Worm (Caenorhabditis elegans) whole organism, L4 larva: ENCODE measurements around the gene nas-11.
A peak's percentile ranks its signal among the peaks of the same experiment; 100 is the strongest.

ENCODE experiments used
- F44E2.7 ChIP-seq: fragments of 200-800 bp; sonication (Bioruptor generic); IDR thresholded peaks from 2 replicates; pipeline ENCODE4 v2.1.2; 2022; ENCODE audit warnings: missing genetic modification characterization, missing compliant biosample characterization
- F49E8.2 ChIP-seq: sonication (generic microtip); optimal IDR thresholded peaks from 2 replicates; lab custom pipeline; 2016; ENCODE audit warnings: missing compliant biosample characterization, mild to moderate bottlenecking, missing genetic modification characterization, borderline replicate concordance
- T20F7.1 ChIP-seq: fragments of 200-800 bp; sonication (Bioruptor generic); optimal IDR thresholded peaks from 2 replicates; lab custom pipeline; 2018; ENCODE audit warnings: mild to moderate bottlenecking, missing genetic modification characterization, missing compliant biosample characterization
- T26A8.4 ChIP-seq: fragments of 200-800 bp; sonication (Bioruptor generic); IDR thresholded peaks from 2 replicates; pipeline ENCODE4 v1.3.6; 2022; ENCODE audit warnings: missing genetic modification characterization, missing compliant biosample characterization
- Y105C5A.15 ChIP-seq: fragments of 200-800 bp; sonication (Bioruptor generic); IDR thresholded peaks from 2 replicates; pipeline ENCODE4 v1.3.6; 2022; ENCODE audit warnings: missing genetic modification characterization, missing compliant biosample characterization
- aly-2 ChIP-seq: sonication (generic microtip); optimal IDR thresholded peaks from 2 replicates; lab custom pipeline; 2018; ENCODE audit warnings: missing biosample characterization, missing genetic modification characterization
- ama-1 ChIP-seq: fragments of 150-350 bp; optimal IDR thresholded peaks from 2 replicates; lab custom pipeline; 2014; ENCODE audit warnings: inconsistent platforms, mixed read lengths
- arid-1 ChIP-seq: fragments of 200-800 bp; sonication (Bioruptor generic); conservative IDR thresholded peaks from 2 replicates; pipeline ENCODE4 v1.3.6; 2022; ENCODE audit warnings: missing genetic modification reagents, missing genetic modification characterization, missing compliant biosample characterization
- attf-4 ChIP-seq: sonication (generic microtip); optimal IDR thresholded peaks from 3 replicates; lab custom pipeline; 2017; ENCODE audit warnings: missing biosample characterization, missing genetic modification characterization
- ceh-20 ChIP-seq: fragments of 200-800 bp; sonication (Bioruptor generic); IDR thresholded peaks from 2 replicates; pipeline ENCODE4 v1.3.6; 2022; ENCODE audit warnings: missing genetic modification reagents, missing genetic modification characterization, missing compliant biosample characterization
- ceh-62 ChIP-seq: sonication (generic microtip); optimal IDR thresholded peaks from 2 replicates; lab custom pipeline; 2017; ENCODE audit warnings: missing biosample characterization, missing genetic modification characterization
- ceh-82 ChIP-seq: sonication (generic microtip); optimal IDR thresholded peaks from 2 replicates; lab custom pipeline; 2017; ENCODE audit warnings: missing biosample characterization, missing genetic modification characterization
- ces-1 ChIP-seq: fragments of 150-350 bp; sonication (generic microtip); optimal IDR thresholded peaks from 4 replicates; lab custom pipeline; 2014; ENCODE audit warnings: missing biosample characterization, missing genetic modification reagents, missing genetic modification characterization
- ctbp-1 ChIP-seq: fragments of 200-800 bp; sonication (Bioruptor generic); IDR thresholded peaks from 2 replicates; pipeline ENCODE4 v1.3.6; 2022; ENCODE audit warnings: missing genetic modification reagents, missing genetic modification characterization, missing compliant biosample characterization
- daf-16 ChIP-seq, 3 experiments: sonication (generic microtip); optimal IDR thresholded peaks; 2 replicates each; lab custom pipeline; 2016 to 2017; ENCODE audit warnings: missing genetic modification characterization in 3 of 3, missing genetic modification reagents in 3 of 3, mild to moderate bottlenecking in 2 of 3, missing compliant biosample characterization in 2 of 3, missing biosample characterization in 1 of 3, moderate library complexity in 1 of 3
- daf-8 ChIP-seq: fragments of 200-800 bp; sonication (Bioruptor generic); IDR thresholded peaks from 2 replicates; pipeline ENCODE4 v1.3.6; 2022; ENCODE audit warnings: missing genetic modification characterization, missing compliant biosample characterization
- dve-1 ChIP-seq: sonication (generic microtip); optimal IDR thresholded peaks from 2 replicates; lab custom pipeline; 2017; ENCODE audit warnings: antibody characterized with exemption, mild to moderate bottlenecking, missing genetic modification characterization, missing compliant biosample characterization; ENCODE audit not compliant: insufficient read depth
- egl-43 ChIP-seq: fragments of 200-800 bp; sonication (Bioruptor generic); IDR thresholded peaks from 2 replicates; pipeline ENCODE4 v1.3.6; 2022; ENCODE audit warnings: missing genetic modification reagents, missing genetic modification characterization, missing compliant biosample characterization
- fkh-10 ChIP-seq: fragments of 150-350 bp; optimal IDR thresholded peaks from 2 replicates; lab custom pipeline; 2014; ENCODE audit warnings: missing biosample characterization, missing genetic modification reagents, missing genetic modification characterization
- fos-1 ChIP-seq: fragments of 150-350 bp; optimal IDR thresholded peaks from 2 replicates; lab custom pipeline; 2014; ENCODE audit warnings: missing biosample characterization, missing genetic modification characterization
- hif-1 ChIP-seq, 2 experiments: sonication (generic microtip); optimal IDR thresholded peaks; 2 replicates each; lab custom pipeline; 2016 to 2017; ENCODE audit warnings: missing compliant biosample characterization in 2 of 2, missing genetic modification characterization in 2 of 2, missing genetic modification reagents in 2 of 2, missing genotype in 2 of 2, mild to moderate bottlenecking in 1 of 2
- hlh-11 ChIP-seq: fragments of 200-800 bp; sonication (Bioruptor generic); optimal IDR thresholded peaks from 2 replicates; lab custom pipeline; 2018; ENCODE audit warnings: mild to moderate bottlenecking, missing genetic modification characterization, missing compliant biosample characterization
- hlh-30 ChIP-seq: sonication (generic microtip); optimal IDR thresholded peaks from 2 replicates; lab custom pipeline; 2017; ENCODE audit warnings: antibody characterized with exemption, mild to moderate bottlenecking, missing genetic modification characterization, missing compliant biosample characterization; ENCODE audit not compliant: insufficient read depth
- hmg-1.1 ChIP-seq: fragments of 200-800 bp; sonication (Bioruptor generic); IDR thresholded peaks from 2 replicates; pipeline ENCODE4 v1.3.6; 2022; ENCODE audit warnings: missing genetic modification reagents, missing genetic modification characterization, missing compliant biosample characterization
- jun-1 ChIP-seq: fragments of 150-350 bp; optimal IDR thresholded peaks from 2 replicates; lab custom pipeline; 2014; ENCODE audit warnings: missing biosample characterization, missing genetic modification reagents, missing genetic modification characterization
- lim-7 ChIP-seq: fragments of 200-800 bp; sonication (Bioruptor generic); IDR thresholded peaks from 2 replicates; pipeline ENCODE4 v1.3.6; 2022; ENCODE audit warnings: missing genetic modification characterization, missing compliant biosample characterization
- madf-5 ChIP-seq, 2 experiments: fragments of 200-800 bp; sonication (Bioruptor generic); IDR thresholded peaks; 2 replicates each; pipeline ENCODE4 v1.3.6; 2022; ENCODE audit warnings: missing compliant biosample characterization in 2 of 2, missing genetic modification characterization in 2 of 2
- mdl-1 ChIP-seq, 2 experiments: fragments of 150-350 bp in 1 of 2; sonication (generic microtip) in 1 of 2; optimal IDR thresholded peaks; 2 replicates each; lab custom pipeline; 2014 to 2017; ENCODE audit warnings: missing biosample characterization in 2 of 2, missing genetic modification characterization in 2 of 2
- mdt-29 ChIP-seq: fragments of 200-800 bp; sonication (Bioruptor generic); IDR thresholded peaks from 2 replicates; pipeline ENCODE4 v1.3.6; 2022; ENCODE audit warnings: missing genetic modification reagents, missing genetic modification characterization, missing compliant biosample characterization
- mes-2 ChIP-seq: sonication (generic microtip); optimal IDR thresholded peaks from 2 replicates; lab custom pipeline; 2016; ENCODE audit warnings: missing genotype, mild to moderate bottlenecking, missing genetic modification characterization, missing compliant biosample characterization; ENCODE audit not compliant: poor library complexity, severe bottlenecking
- mxl-2 ChIP-seq: fragments of 200-800 bp; sonication (Bioruptor generic); conservative IDR thresholded peaks from 2 replicates; pipeline ENCODE4 v1.3.6; 2022; ENCODE audit warnings: missing genetic modification reagents, missing genetic modification characterization, missing compliant biosample characterization
- mxl-3 ChIP-seq: fragments of 200-800 bp; sonication (Bioruptor generic); optimal IDR thresholded peaks from 2 replicates; lab custom pipeline; 2018; ENCODE audit warnings: mild to moderate bottlenecking, missing genetic modification characterization, missing compliant biosample characterization
- nhr-102 ChIP-seq: sonication (generic microtip); optimal IDR thresholded peaks from 2 replicates; lab custom pipeline; 2016; ENCODE audit warnings: mild to moderate bottlenecking, missing genetic modification characterization, moderate library complexity, missing compliant biosample characterization
- nhr-11 ChIP-seq: fragments of 150-350 bp; optimal IDR thresholded peaks from 2 replicates; lab custom pipeline; 2014; ENCODE audit warnings: missing biosample characterization, missing genetic modification characterization
- nhr-111 ChIP-seq: fragments of 200-800 bp; sonication (Bioruptor generic); optimal IDR thresholded peaks from 2 replicates; lab custom pipeline; 2018; ENCODE audit warnings: mild to moderate bottlenecking, missing genetic modification characterization, missing compliant biosample characterization
- nhr-28 ChIP-seq: fragments of 150-350 bp; optimal IDR thresholded peaks from 2 replicates; lab custom pipeline; 2014; ENCODE audit warnings: missing biosample characterization, missing genetic modification characterization
- nhr-48 ChIP-seq: sonication (generic microtip); optimal IDR thresholded peaks from 2 replicates; lab custom pipeline; 2016; ENCODE audit warnings: mild to moderate bottlenecking, missing genetic modification characterization, missing compliant biosample characterization
- nhr-76 ChIP-seq: fragments of 150-350 bp; optimal IDR thresholded peaks from 2 replicates; lab custom pipeline; 2014; ENCODE audit warnings: missing biosample characterization, missing genetic modification characterization
- php-3 ChIP-seq: fragments of 200-800 bp; sonication (Bioruptor generic); IDR thresholded peaks from 2 replicates; pipeline ENCODE4 v1.3.6; 2022; ENCODE audit warnings: missing genetic modification reagents, missing genetic modification characterization, missing compliant biosample characterization
- pqm-1 ChIP-seq: sonication (generic microtip); optimal IDR thresholded peaks from 2 replicates; lab custom pipeline; 2017; ENCODE audit warnings: missing biosample characterization, missing genetic modification characterization
- saeg-2 ChIP-seq: fragments of 200-800 bp; sonication (Bioruptor generic); IDR thresholded peaks from 2 replicates; pipeline ENCODE4 v1.3.6; 2022; ENCODE audit warnings: missing genetic modification reagents, missing genetic modification characterization, missing compliant biosample characterization
- sdz-12 ChIP-seq: fragments of 200-800 bp; sonication (Bioruptor generic); optimal IDR thresholded peaks from 2 replicates; lab custom pipeline; 2018; ENCODE audit warnings: mild to moderate bottlenecking, missing genetic modification characterization, missing compliant biosample characterization
- set-16 ChIP-seq: fragments of 200-800 bp; sonication (Bioruptor generic); IDR thresholded peaks from 2 replicates; pipeline ENCODE4 v1.3.6; 2022; ENCODE audit warnings: missing genetic modification reagents, missing genetic modification characterization, missing compliant biosample characterization
- spr-1 ChIP-seq: sonication (generic microtip); optimal IDR thresholded peaks from 2 replicates; lab custom pipeline; 2016; ENCODE audit warnings: mild to moderate bottlenecking, missing genetic modification characterization, missing compliant biosample characterization
- unc-62 ChIP-seq, 3 experiments: fragments of 150-350 bp in 1 of 3; sonication (generic microtip); optimal IDR thresholded peaks in 2 of 3; peaks in 1 of 3; 1 replicate in 1 of 3; 2 replicates in 2 of 3; lab custom pipeline; 2014 to 2017; ENCODE audit warnings: missing biosample characterization in 3 of 3, missing genetic modification characterization in 3 of 3, missing genetic modification reagents in 3 of 3, missing genotype in 1 of 3
- vab-7 ChIP-seq: fragments of 200-800 bp; sonication (Bioruptor generic); IDR thresholded peaks from 2 replicates; pipeline ENCODE4 v1.3.6; 2022; ENCODE audit warnings: missing genetic modification reagents, missing genetic modification characterization, missing compliant biosample characterization
- zag-1 ChIP-seq: fragments of 150-350 bp; optimal IDR thresholded peaks from 2 replicates; lab custom pipeline; 2014; ENCODE audit warnings: missing biosample characterization, missing genetic modification characterization
- zfp-2 ChIP-seq: sonication (generic microtip); optimal IDR thresholded peaks from 2 replicates; lab custom pipeline; 2016; ENCODE audit warnings: mild to moderate bottlenecking, missing genetic modification characterization, missing compliant biosample characterization
- zfp-3 ChIP-seq: fragments of 200-800 bp; sonication (Bioruptor generic); conservative IDR thresholded peaks from 2 replicates; pipeline ENCODE4 v1.3.6; 2022; ENCODE audit warnings: missing genetic modification reagents, missing genetic modification characterization, missing compliant biosample characterization
- zip-2 ChIP-seq: fragments of 150-350 bp; optimal IDR thresholded peaks from 2 replicates; lab custom pipeline; 2014; ENCODE audit warnings: missing biosample characterization, missing genetic modification characterization
- ztf-11 ChIP-seq: fragments of 150-350 bp; optimal IDR thresholded peaks from 2 replicates; lab custom pipeline; 2014; ENCODE audit warnings: missing biosample characterization, missing genetic modification characterization

The nas-11 gene

ce11 chrX:6740983-6741365, 27.6 kb downstream of the nas-11 start:
- TF ChIP-seq F49E8.2 (no peak), mdl-1 (tag; optimal IDR thresholded peaks at IDR 0.05; lab: Kevin White, UChicago) (peak in 1 of 2 experiments; percentile 42), ces-1 (no peak), vab-7 (GFP tag; lab: Robert Waterston, UW) (no peak), set-16 (no peak), unc-62 (GFP tag; optimal IDR thresholded peaks at IDR 0.05 in 1 of 2; lab: Kevin White, UChicago) (peak in 1 of 2 experiments; percentile 96), unc-62 (tag; optimal IDR thresholded peaks at IDR 0.05; lab: Kevin White, UChicago) (no peak), pqm-1 (tag; lab: Kevin White, UChicago) (no peak), sdz-12 (GFP tag; lab: Kevin White, UChicago) (no peak), hlh-30 (tag; lab: Kevin White, UChicago) (peak; percentile 90), mxl-2 (GFP tag; lab: Robert Waterston, UW) (no peak), nhr-111 (GFP tag; lab: Kevin White, UChicago) (no peak), nhr-11 (peak; percentile 71), dve-1 (tag; lab: Kevin White, UChicago) (no peak), F44E2.7 (GFP tag; lab: Robert Waterston, UW) (no peak), zag-1 (tag; lab: Kevin White, UChicago) (no peak), aly-2 (no peak), ama-1 (lab: Kevin White, UChicago) (no peak), zip-2 (tag; lab: Kevin White, UChicago) (no peak), ceh-20 (GFP tag; lab: Robert Waterston, UW) (no peak), mes-2 (tag; lab: Kevin White, UChicago) (no peak), madf-5 (GFP tag; IDR thresholded peaks at IDR 0.05; lab: Robert Waterston, UW) (no peak), fkh-10 (GFP tag; lab: Kevin White, UChicago) (no peak), spr-1 (no peak), daf-8 (GFP tag; lab: Robert Waterston, UW) (no peak), php-3 (no peak), ctbp-1 (GFP tag; lab: Robert Waterston, UW) (no peak), fos-1 (tag; lab: Kevin White, UChicago) (no peak), arid-1 (no peak), mdt-29 (peak; percentile 48), nhr-102 (no peak), ceh-82 (no peak), egl-43 (GFP tag; lab: Robert Waterston, UW) (peak; percentile 4; the same call in 1 of the 2 replicates), T26A8.4 (GFP tag; lab: Robert Waterston, UW) (no peak), ceh-62 (no peak), saeg-2 (GFP tag; lab: Robert Waterston, UW) (0 out of 2 replicates have a peak, but pooled peaks have one; percentile 37), attf-4 (tag; lab: Kevin White, UChicago) (no peak), hmg-1.1 (GFP tag; lab: Robert Waterston, UW) (no peak), hif-1 (tag; optimal IDR thresholded peaks at IDR 0.05; lab: Kevin White, UChicago) (peak in 1 of 2 experiments; percentile 29), zfp-3 (no peak), Y105C5A.15 (GFP tag; lab: Robert Waterston, UW) (no peak), jun-1 (tag; lab: Kevin White, UChicago) (no peak), zfp-2 (tag; lab: Kevin White, UChicago) (no peak), nhr-28 (tag; lab: Kevin White, UChicago) (peak; percentile 21), daf-16 (GFP tag; optimal IDR thresholded peaks at IDR 0.05; lab: Kevin White, UChicago) (peak in 1 of 2 experiments; percentile 91), daf-16 (tag; optimal IDR thresholded peaks at IDR 0.05; lab: Kevin White, UChicago) (no peak), ztf-11 (tag; lab: Kevin White, UChicago) (no peak), nhr-48 (no peak), nhr-76 (tag; lab: Kevin White, UChicago) (no peak), T20F7.1 (GFP tag; lab: Kevin White, UChicago) (no peak), mxl-3 (no peak), lim-7 (GFP tag; lab: Robert Waterston, UW) (no peak), hlh-11 (tag; lab: Kevin White, UChicago) (peak; percentile 71)
